Worm (Caenorhabditis elegans) whole organism, early embryonic: ENCODE measurements around the gene Y57G11C.23.

Source experiments
- B0310.2 ChIP-seq: sonication (generic microtip); optimal IDR thresholded peaks from 2 replicates; lab custom pipeline; 2016; ENCODE audit warnings: mild to moderate bottlenecking, missing genetic modification characterization, missing compliant biosample characterization
- F13C5.2 ChIP-seq: sonication (generic microtip); optimal IDR thresholded peaks from 2 replicates; lab custom pipeline; 2017; ENCODE audit warnings: mild to moderate bottlenecking, missing genetic modification characterization, inconsistent platforms, missing compliant biosample characterization
- aly-1 ChIP-seq: sonication (generic microtip); optimal IDR thresholded peaks from 2 replicates; lab custom pipeline; 2016; ENCODE audit warnings: missing genetic modification characterization, missing compliant biosample characterization
- ama-1 ChIP-seq: fragments of 150-350 bp; optimal IDR thresholded peaks from 2 replicates; lab custom pipeline; 2014
- ceh-13 ChIP-seq: fragments of 200-800 bp; sonication (Bioruptor generic); optimal IDR thresholded peaks from 2 replicates; lab custom pipeline; 2018; ENCODE audit warnings: mild to moderate bottlenecking, missing genetic modification characterization, missing compliant biosample characterization
- ceh-36 ChIP-seq: sonication (generic microtip); optimal IDR thresholded peaks from 2 replicates; lab custom pipeline; 2016; ENCODE audit warnings: missing genetic modification characterization, inconsistent platforms, missing compliant biosample characterization
- ets-7 ChIP-seq: sonication (generic microtip); optimal IDR thresholded peaks from 2 replicates; lab custom pipeline; 2016; ENCODE audit warnings: missing genotype, missing genetic modification characterization, missing compliant biosample characterization
- flt-1 ChIP-seq: fragments of 200-800 bp; sonication (Bioruptor generic); IDR thresholded peaks from 2 replicates; pipeline ENCODE4 v1.3.6; 2022; ENCODE audit warnings: missing genetic modification characterization, missing compliant biosample characterization
- hmbx-1 ChIP-seq: sonication (generic microtip); optimal IDR thresholded peaks from 2 replicates; lab custom pipeline; 2016; ENCODE audit warnings: mild to moderate bottlenecking, missing genetic modification characterization, missing compliant biosample characterization
- hmg-4 ChIP-seq: fragments of 200-800 bp; sonication (Bioruptor generic); optimal IDR thresholded peaks from 2 replicates; lab custom pipeline; 2018; ENCODE audit warnings: mild to moderate bottlenecking, missing genetic modification characterization, missing compliant biosample characterization
- hnd-1 ChIP-seq: sonication (generic microtip); optimal IDR thresholded peaks from 2 replicates; lab custom pipeline; 2016; ENCODE audit warnings: missing genetic modification characterization, missing compliant biosample characterization
- pes-1 ChIP-seq: fragments of 200-800 bp; sonication (Bioruptor generic); IDR thresholded peaks from 2 replicates; pipeline ENCODE4 v1.3.6; 2022; ENCODE audit warnings: missing genetic modification reagents, missing genetic modification characterization, missing compliant biosample characterization
- scrt-1 ChIP-seq: fragments of 200-800 bp; sonication (Bioruptor generic); IDR thresholded peaks from 2 replicates; pipeline ENCODE4 v1.3.6; 2022; ENCODE audit warnings: missing genetic modification characterization, missing compliant biosample characterization
- sea-1 ChIP-seq: fragments of 200-800 bp; sonication (Bioruptor generic); conservative IDR thresholded peaks from 2 replicates; pipeline ENCODE4 v1.3.6; 2022; ENCODE audit warnings: missing genetic modification characterization, missing compliant biosample characterization
- tbx-11 ChIP-seq: fragments of 200-800 bp; sonication (Bioruptor generic); IDR thresholded peaks from 2 replicates; pipeline ENCODE4 v1.3.6; 2022; ENCODE audit warnings: missing genetic modification characterization, missing compliant biosample characterization
- tbx-37 ChIP-seq: fragments of 200-800 bp; sonication (Bioruptor generic); conservative IDR thresholded peaks from 2 replicates; pipeline ENCODE4 v1.3.6; 2022; ENCODE audit warnings: missing genetic modification reagents, missing genetic modification characterization, missing compliant biosample characterization
- tra-4 ChIP-seq: sonication (generic microtip); optimal IDR thresholded peaks from 2 replicates; lab custom pipeline; 2017; ENCODE audit warnings: missing genetic modification characterization, missing compliant biosample characterization

The Y57G11C.23 gene

DNA sequence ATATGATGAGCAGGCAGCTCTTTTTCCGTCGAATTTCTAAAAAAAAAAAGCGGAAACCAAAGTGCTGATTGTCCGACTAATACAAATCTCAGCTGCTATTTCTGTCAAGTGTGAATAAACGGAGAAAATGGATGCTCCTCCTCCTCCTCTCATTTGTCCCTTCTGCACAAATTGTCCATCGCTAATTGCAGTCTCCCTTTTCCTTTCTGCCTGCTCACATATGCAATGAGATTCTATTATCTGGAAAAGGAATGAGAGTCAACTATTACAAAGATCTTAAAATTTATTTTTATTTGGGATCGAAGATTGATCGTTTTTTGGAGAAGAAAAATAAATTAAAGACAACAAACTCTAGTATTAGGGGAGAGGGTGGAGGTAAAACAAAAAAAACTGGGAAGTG is 39.3 kb downstream of the Y57G11C.23 start:
- TF ChIP-seq ama-1, result peak; percentile 38
- no peak for TF ChIP-seq tra-4
- TF ChIP-seq hnd-1 (tag; lab: Kevin White, UChicago), result no peak
- no peak for TF ChIP-seq hmbx-1 (tag; lab: Kevin White, UChicago)

DNA sequence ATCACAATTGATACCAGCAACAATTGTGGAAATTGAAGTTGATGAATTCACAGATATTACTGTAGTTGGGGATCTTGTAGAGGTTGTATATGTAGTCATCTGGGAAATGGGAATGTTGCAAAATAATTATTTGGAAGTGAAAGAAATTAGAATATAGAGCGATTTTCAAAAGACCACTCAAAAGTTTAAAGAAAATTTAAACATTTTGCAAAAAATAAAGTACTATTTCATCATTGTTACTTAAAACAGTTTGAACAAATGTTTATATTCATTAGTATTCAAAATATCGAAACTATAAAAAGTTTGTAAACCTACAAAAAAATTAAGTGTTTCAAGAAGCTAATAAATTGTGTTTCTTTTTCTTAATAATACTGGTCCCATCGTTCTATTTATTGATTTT is 45.3 kb downstream of the Y57G11C.23 start, which contains the start of gene Y57G11C.46:
Y57G11C.46 (minus strand) TSS at position 101 of the 400 bp plus-strand sequence.
- TF ChIP-seq flt-1 (GFP tag; lab: Robert Waterston, UW), result no peak
- no peak for TF ChIP-seq sea-1 (GFP tag; lab: Robert Waterston, UW)
- TF ChIP-seq tbx-11 (GFP tag; lab: Robert Waterston, UW), result no peak
- TF ChIP-seq F13C5.2, result no peak
- no peak for TF ChIP-seq hnd-1 (tag; lab: Kevin White, UChicago)
- no peak for TF ChIP-seq scrt-1
- TF ChIP-seq ceh-36 (tag; lab: Kevin White, UChicago), result no peak
- TF ChIP-seq tra-4, result no peak
- no peak for TF ChIP-seq ets-7 (tag; lab: Kevin White, UChicago)
- no peak for TF ChIP-seq hmbx-1 (tag; lab: Kevin White, UChicago)
- no peak for TF ChIP-seq tbx-37 (GFP tag; lab: Robert Waterston, UW)
- TF ChIP-seq pes-1 (GFP tag; lab: Robert Waterston, UW), result no peak
- TF ChIP-seq aly-1 (tag; lab: Kevin White, UChicago), result no peak
- no peak for TF ChIP-seq ceh-13
- no peak for TF ChIP-seq hmg-4

DNA sequence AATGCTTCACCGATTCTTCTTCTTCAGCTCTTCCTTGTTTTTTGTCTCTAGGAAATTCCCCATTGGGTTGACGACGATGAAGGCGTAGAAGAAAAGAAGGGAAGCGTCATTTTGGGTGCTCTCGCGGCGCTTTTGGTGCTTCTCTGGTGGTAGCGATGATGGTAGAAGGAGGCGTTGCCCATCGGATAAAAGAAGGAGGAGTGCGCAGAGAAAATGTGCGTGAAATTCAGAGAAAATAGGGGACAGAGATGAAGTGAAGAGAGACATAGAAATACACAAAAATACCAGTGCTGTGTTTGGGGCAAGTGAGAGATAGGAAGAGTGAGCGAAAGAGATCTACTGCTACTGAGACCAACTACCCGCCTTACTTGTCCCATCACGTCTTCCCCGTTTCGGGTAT is 54.7 kb downstream of the Y57G11C.23 start, which contains the start of gene oig-5:
oig-5 (plus strand) TSS at position 301 of the 400 bp plus-strand sequence.
- no peak for TF ChIP-seq hmbx-1 (tag; lab: Kevin White, UChicago)
- TF ChIP-seq ets-7 (tag; lab: Kevin White, UChicago), result no peak
- TF ChIP-seq F13C5.2, result no peak
- no peak for TF ChIP-seq tra-4
- TF ChIP-seq ceh-13, result no peak
- no peak for TF ChIP-seq pes-1 (GFP tag; lab: Robert Waterston, UW)
- no peak for TF ChIP-seq flt-1 (GFP tag; lab: Robert Waterston, UW)
- no peak for TF ChIP-seq scrt-1
- no peak for TF ChIP-seq tbx-37 (GFP tag; lab: Robert Waterston, UW)
- TF ChIP-seq ama-1, result no peak
- no peak for TF ChIP-seq tbx-11 (GFP tag; lab: Robert Waterston, UW)
- no peak for TF ChIP-seq aly-1 (tag; lab: Kevin White, UChicago)
- no peak for TF ChIP-seq B0310.2 (tag; lab: Kevin White, UChicago)
- no peak for TF ChIP-seq ceh-36 (tag; lab: Kevin White, UChicago)
- TF ChIP-seq hmg-4, result no peak
- no peak for TF ChIP-seq sea-1 (GFP tag; lab: Robert Waterston, UW)
- TF ChIP-seq hnd-1 (tag; lab: Kevin White, UChicago), result no peak
